Fruit fly (Drosophila melanogaster): ENCODE data around the gene CG7829.

Gene CG7829

dm6 chr3R:29858806-29859205 lies 41.2 kb upstream of the CG7829 start, which contains the start of gene CG7824 (continued):
- TF ChIP-seq gro (GFP tag; optimal IDR thresholded peaks at IDR 0.05), result no peak
- TF ChIP-seq tio (GFP tag; optimal IDR thresholded peaks at IDR 0.05), result no peak
- no peak for TF ChIP-seq CG1792 (GFP tag; optimal IDR thresholded peaks at IDR 0.05)
- no peak for TF ChIP-seq Side (GFP tag; optimal IDR thresholded peaks at IDR 0.05)
- no peak for TF ChIP-seq CG14965 (GFP tag; optimal IDR thresholded peaks at IDR 0.05; ENCODE audit: borderline replicate concordance)
- no peak for TF ChIP-seq CG31365 (tag; optimal IDR thresholded peaks at IDR 0.05)
- TF ChIP-seq E2f1 (GFP tag; IDR thresholded peaks at IDR 0.05), result no peak
- TF ChIP-seq pita (GFP tag; optimal IDR thresholded peaks at IDR 0.05), result peak; percentile 69
- no peak for TF ChIP-seq fru (optimal IDR thresholded peaks at IDR 0.05)
- TF ChIP-seq repo (GFP tag; optimal IDR thresholded peaks at IDR 0.05), result no peak
- peak; percentile 11 for TF ChIP-seq CG17829 (tag; optimal IDR thresholded peaks at IDR 0.05)
- TF ChIP-seq CG8478 (optimal IDR thresholded peaks at IDR 0.05), result no peak
- peak; percentile 13 for TF ChIP-seq zen (tag; optimal IDR thresholded peaks at IDR 0.05)
- TF ChIP-seq GATAe (GFP tag; conservative IDR thresholded peaks at IDR 0.05), result no peak
- TF ChIP-seq amos (GFP tag; IDR thresholded peaks at IDR 0.05; ENCODE audit: partially characterized antibody), result peak; percentile 24; the same call in 1 of the 2 replicates
- no peak for TF ChIP-seq CG10979 (tag; optimal IDR thresholded peaks at IDR 0.05)
- TF ChIP-seq cg (GFP tag; optimal IDR thresholded peaks at IDR 0.05), result no peak
- no peak for TF ChIP-seq Max (GFP tag; optimal IDR thresholded peaks at IDR 0.05)
- TF ChIP-seq CG9817 (tag; optimal IDR thresholded peaks at IDR 0.05), result no peak
- no peak for TF ChIP-seq CG13123 (GFP tag; optimal IDR thresholded peaks at IDR 0.05)
- TF ChIP-seq CG14710 (tag; optimal IDR thresholded peaks at IDR 0.05), result peak; percentile 23
- no peak for TF ChIP-seq CG5953 (GFP tag; IDR thresholded peaks at IDR 0.05)
- peak; percentile 33 for TF ChIP-seq BEAF-32 (GFP tag; optimal IDR thresholded peaks at IDR 0.05)
- 0 out of 3 replicates have a peak, but pooled peaks have one; percentile 22 for TF ChIP-seq CG6791 (GFP tag; IDR thresholded peaks at IDR 0.05; ENCODE audit: partially characterized antibody)
- TF ChIP-seq HmgZ (tag; optimal IDR thresholded peaks at IDR 0.05), result peak; percentile 45
- no peak for TF ChIP-seq CG6813 (GFP tag; optimal IDR thresholded peaks at IDR 0.05)
- no peak for TF ChIP-seq mld (GFP tag; IDR thresholded peaks at IDR 0.05; ENCODE audit: partially characterized antibody)
- no peak for TF ChIP-seq CG16813 (GFP tag; IDR thresholded peaks at IDR 0.05; ENCODE audit: partially characterized antibody)
- no peak for TF ChIP-seq C15 (GFP tag; IDR thresholded peaks at IDR 0.05)
- TF ChIP-seq tx (GFP tag; optimal IDR thresholded peaks at IDR 0.05), result no peak
- no peak for TF ChIP-seq CG2202 (tag; optimal IDR thresholded peaks at IDR 0.05)
- no peak for TF ChIP-seq ttk (GFP tag; IDR thresholded peaks at IDR 0.05)
- no peak for TF ChIP-seq en (GFP tag; optimal IDR thresholded peaks at IDR 0.05)
- no peak for TF ChIP-seq ftz-f1 (GFP tag; optimal IDR thresholded peaks at IDR 0.05)
- TF ChIP-seq CHES-1-like (GFP tag; optimal IDR thresholded peaks at IDR 0.05), result no peak
- no peak for TF ChIP-seq Lim3 (GFP tag; IDR thresholded peaks at IDR 0.05)
- TF ChIP-seq fd64A (GFP tag; optimal IDR thresholded peaks at IDR 0.05), result no peak
- TF ChIP-seq fu2 (GFP tag; optimal IDR thresholded peaks at IDR 0.05), result no peak
- TF ChIP-seq dpn (GFP tag; optimal IDR thresholded peaks at IDR 0.05), result no peak
- TF ChIP-seq p53 (GFP tag; optimal IDR thresholded peaks at IDR 0.05), result no peak
- TF ChIP-seq Ptx1 (GFP tag; IDR thresholded peaks at IDR 0.05), result no peak
- TF ChIP-seq Fer3 (tag; optimal IDR thresholded peaks at IDR 0.05), result no peak
- no peak for TF ChIP-seq CG15073 (GFP tag; optimal IDR thresholded peaks at IDR 0.05)
- TF ChIP-seq YL-1 (GFP tag; optimal IDR thresholded peaks at IDR 0.05), result no peak
- TF ChIP-seq twi (tag; optimal IDR thresholded peaks at IDR 0.05), result no peak
- peak; percentile 81 for TF ChIP-seq Dp (GFP tag; optimal IDR thresholded peaks at IDR 0.05)
- no peak for TF ChIP-seq CG18262 (tag; optimal IDR thresholded peaks at IDR 0.05)
- TF ChIP-seq CG8944 (GFP tag; optimal IDR thresholded peaks at IDR 0.05), result no peak
- no peak for TF ChIP-seq Stat92E (GFP tag; optimal IDR thresholded peaks at IDR 0.05)
- no peak for TF ChIP-seq CG7745 (tag; optimal IDR thresholded peaks at IDR 0.05)
- TF ChIP-seq Gug (GFP tag; IDR thresholded peaks at IDR 0.05), result no peak
- TF ChIP-seq CG13624 (GFP tag; optimal IDR thresholded peaks at IDR 0.05), result peak; percentile 75

All from whole organism, embryonic.